Worm (Caenorhabditis elegans) whole organism, late embryonic: ENCODE measurements around the gene bcs-1.

ENCODE experiments used
- ama-1 ChIP-seq: fragments of 150-350 bp; optimal IDR thresholded peaks from 2 replicates; lab custom pipeline; 2014
- elt-2 ChIP-seq: sonication (generic microtip); optimal IDR thresholded peaks from 2 replicates; lab custom pipeline; 2016; ENCODE audit warnings: missing genetic modification reagents, missing genetic modification characterization, missing compliant biosample characterization
- fkh-10 ChIP-seq: fragments of 150-350 bp; optimal IDR thresholded peaks from 2 replicates; lab custom pipeline; 2014; ENCODE audit warnings: missing biosample characterization, missing genetic modification reagents, missing genetic modification characterization
- npax-4 ChIP-seq: sonication (generic microtip); optimal IDR thresholded peaks from 2 replicates; lab custom pipeline; 2016; ENCODE audit warnings: missing genetic modification characterization, missing compliant biosample characterization
- pha-4 ChIP-seq: fragments of 150-350 bp; optimal IDR thresholded peaks from 2 replicates; lab custom pipeline; 2018; ENCODE audit warnings: missing biosample characterization, missing genetic modification reagents, missing genetic modification characterization
- pqm-1 ChIP-seq: sonication (generic microtip); optimal IDR thresholded peaks from 2 replicates; lab custom pipeline; 2016; ENCODE audit warnings: missing genetic modification characterization, missing compliant biosample characterization
- unc-55 ChIP-seq: sonication (generic microtip); optimal IDR thresholded peaks from 2 replicates; lab custom pipeline; 2017; ENCODE audit warnings: missing biosample characterization, missing genetic modification reagents, missing genetic modification characterization

DNA sequence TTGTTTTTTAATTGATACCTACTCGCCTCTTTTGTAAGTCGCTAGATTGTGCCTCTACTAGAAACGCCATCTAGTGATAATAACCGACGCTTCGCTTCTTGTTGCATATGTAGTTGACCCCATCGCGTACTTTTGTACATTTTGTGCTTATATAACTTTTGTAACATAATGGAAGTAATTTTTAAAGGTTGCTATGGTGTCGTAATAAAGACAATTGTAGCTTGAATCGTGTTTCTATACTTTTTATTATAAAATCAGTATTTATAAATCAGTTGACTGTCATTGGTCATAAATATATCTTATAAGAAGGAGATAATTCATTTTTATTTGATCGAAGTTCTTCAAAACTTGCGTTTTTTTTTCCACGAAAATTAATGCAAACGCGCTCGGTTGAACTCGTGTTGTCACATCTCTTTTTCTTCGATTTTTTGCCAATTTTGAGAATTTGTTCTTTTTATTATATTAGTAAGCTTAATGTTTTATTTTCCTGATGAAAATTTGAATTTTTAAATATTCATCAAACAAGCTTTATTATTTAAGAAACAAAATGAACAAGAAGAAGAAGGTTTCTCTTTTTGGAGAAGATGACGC, 6.7 kb downstream of the bcs-1 start, which contains the start of gene F54C9.9:
- no peak for TF ChIP-seq elt-2 (tag; lab: Kevin White, UChicago)
- TF ChIP-seq pqm-1 (tag; lab: Kevin White, UChicago), result no peak
- no peak for TF ChIP-seq pha-4
- no peak for TF ChIP-seq npax-4 (tag; lab: Kevin White, UChicago)
- TF ChIP-seq unc-55 (GFP tag; lab: Kevin White, UChicago), result no peak
- TF ChIP-seq fkh-10 (GFP tag; lab: Kevin White, UChicago), result no peak
- TF ChIP-seq ama-1, result no peak
